Worm (Caenorhabditis elegans) whole organism, young adult: Measurements from ENCODE around the gene med-2.

Experiments used
- B0019.2 ChIP-seq: fragments of 200-800 bp; sonication (Bioruptor generic); conservative IDR thresholded peaks from 2 replicates; pipeline ENCODE4 v1.3.6; 2022; ENCODE audit warnings: missing genetic modification reagents, missing genetic modification characterization, missing compliant biosample characterization
- C17E4.6 ChIP-seq: fragments of 200-800 bp; sonication (Bioruptor generic); IDR thresholded peaks from 2 replicates; pipeline ENCODE4 v1.3.6; 2022; ENCODE audit warnings: missing genetic modification reagents, missing genetic modification characterization, missing compliant biosample characterization
- F37B4.10 ChIP-seq: fragments of 200-800 bp; sonication (Bioruptor generic); IDR thresholded peaks from 2 replicates; pipeline ENCODE4 v1.3.6; 2022; ENCODE audit warnings: missing genetic modification characterization, missing compliant biosample characterization
- F52B5.7 ChIP-seq: sonication (generic microtip); optimal IDR thresholded peaks from 2 replicates; lab custom pipeline; 2016; ENCODE audit warnings: mild to moderate bottlenecking, missing genetic modification characterization, missing compliant biosample characterization
- F57C9.4 ChIP-seq: sonication (generic microtip); optimal IDR thresholded peaks from 2 replicates; lab custom pipeline; 2017; ENCODE audit warnings: mild to moderate bottlenecking, missing genetic modification characterization, missing compliant biosample characterization
- K11D2.4 ChIP-seq: fragments of 200-800 bp; sonication (Bioruptor generic); IDR thresholded peaks from 2 replicates; pipeline ENCODE4 v1.3.6; 2022; ENCODE audit warnings: missing genetic modification reagents, missing genetic modification characterization, missing compliant biosample characterization
- T07F8.4 ChIP-seq: sonication (generic microtip); optimal IDR thresholded peaks from 2 replicates; lab custom pipeline; 2016; ENCODE audit warnings: mild to moderate bottlenecking, missing genetic modification characterization, moderate library complexity, missing compliant biosample characterization
- T26A5.8 ChIP-seq: sonication (generic microtip); optimal IDR thresholded peaks from 2 replicates; lab custom pipeline; 2016; ENCODE audit warnings: missing genetic modification characterization, missing compliant biosample characterization
- Y95B8A.8 ChIP-seq: fragments of 200-800 bp; sonication (Bioruptor generic); IDR thresholded peaks from 2 replicates; pipeline ENCODE4 v1.3.6; 2022; ENCODE audit warnings: missing genetic modification reagents, missing genetic modification characterization, missing compliant biosample characterization
- akir-1 ChIP-seq: fragments of 200-800 bp; sonication (Bioruptor generic); optimal IDR thresholded peaks from 2 replicates; lab custom pipeline; 2018; ENCODE audit warnings: mild to moderate bottlenecking, missing genetic modification characterization, moderate library complexity, missing compliant biosample characterization
- ama-1 ChIP-seq, 3 experiments: fragments of 150-350 bp in 1 of 3; sonication (generic microtip) in 2 of 3; optimal IDR thresholded peaks; 2 replicates each; lab custom pipeline; 2014 to 2018; ENCODE audit warnings: missing biosample characterization in 2 of 3, missing genetic modification characterization in 2 of 3, missing genetic modification reagents in 2 of 3
- bed-1 ChIP-seq: fragments of 200-800 bp; sonication (Bioruptor generic); IDR thresholded peaks from 2 replicates; pipeline ENCODE4 v1.3.6; 2022; ENCODE audit warnings: missing genetic modification reagents, missing genetic modification characterization, missing compliant biosample characterization
- ceh-58 ChIP-seq: fragments of 200-800 bp; sonication (Bioruptor generic); IDR thresholded peaks from 2 replicates; pipeline ENCODE4 v1.3.6; 2022; ENCODE audit warnings: missing genetic modification characterization, missing compliant biosample characterization
- ceh-91 ChIP-seq: fragments of 200-800 bp; sonication (Bioruptor generic); IDR thresholded peaks from 2 replicates; pipeline ENCODE4 v1.3.6; 2022; ENCODE audit warnings: missing genetic modification reagents, missing genetic modification characterization, missing compliant biosample characterization
- dpff-1 ChIP-seq: sonication (generic microtip); optimal IDR thresholded peaks from 2 replicates; lab custom pipeline; 2017; ENCODE audit warnings: mild to moderate bottlenecking, missing genetic modification characterization, missing compliant biosample characterization
- egl-18 ChIP-seq: fragments of 200-800 bp; sonication (Bioruptor generic); IDR thresholded peaks from 2 replicates; pipeline ENCODE4 v1.3.6; 2022; ENCODE audit warnings: missing genetic modification reagents, missing genetic modification characterization, missing compliant biosample characterization
- egrh-3 ChIP-seq: fragments of 200-800 bp; sonication (Bioruptor generic); IDR thresholded peaks from 2 replicates; pipeline ENCODE4 v1.3.6; 2022; ENCODE audit warnings: missing genetic modification reagents, missing genetic modification characterization, missing compliant biosample characterization
- ekl-4 ChIP-seq: fragments of 200-800 bp; sonication (Bioruptor generic); IDR thresholded peaks from 2 replicates; pipeline ENCODE4 v1.3.6; 2022; ENCODE audit warnings: missing genetic modification reagents, missing genetic modification characterization, missing compliant biosample characterization
- hmg-20 ChIP-seq: fragments of 200-800 bp; sonication (Bioruptor generic); IDR thresholded peaks from 2 replicates; pipeline ENCODE4 v1.3.6; 2022; ENCODE audit warnings: missing genetic modification reagents, missing genetic modification characterization, missing compliant biosample characterization
- lag-1 ChIP-seq: fragments of 200-800 bp; sonication (Bioruptor generic); IDR thresholded peaks from 2 replicates; pipeline ENCODE4 v1.3.6; 2022; ENCODE audit warnings: missing genetic modification reagents, missing genetic modification characterization, missing compliant biosample characterization
- let-526 ChIP-seq: fragments of 200-800 bp; sonication (Bioruptor generic); IDR thresholded peaks from 2 replicates; pipeline ENCODE4 v1.3.6; 2022; ENCODE audit warnings: missing genetic modification reagents, missing genetic modification characterization, missing compliant biosample characterization
- let-607 ChIP-seq, 2 experiments: fragments of 200-800 bp in 1 of 2; sonication (Bioruptor generic) in 1 of 2; sonication (generic microtip) in 1 of 2; optimal IDR thresholded peaks; 2 replicates each; lab custom pipeline; 2016 to 2018; ENCODE audit warnings: mild to moderate bottlenecking in 2 of 2, missing compliant biosample characterization in 2 of 2, missing genetic modification characterization in 2 of 2, moderate library complexity in 2 of 2, missing genotype in 1 of 2
- lin-40 ChIP-seq: sonication (generic microtip); optimal IDR thresholded peaks from 2 replicates; lab custom pipeline; 2016; ENCODE audit warnings: missing genetic modification characterization, mild to moderate bottlenecking, missing compliant biosample characterization, missing genotype, missing genetic modification reagents
- lin-54 ChIP-seq: fragments of 200-800 bp; sonication (Bioruptor generic); optimal IDR thresholded peaks from 2 replicates; lab custom pipeline; 2018; ENCODE audit warnings: mild to moderate bottlenecking, missing genetic modification characterization, missing compliant biosample characterization
- lir-1 ChIP-seq: fragments of 200-800 bp; sonication (Bioruptor generic); conservative IDR thresholded peaks from 2 replicates; pipeline ENCODE4 v1.3.6; 2022; ENCODE audit warnings: missing genetic modification reagents, missing genetic modification characterization, missing compliant biosample characterization
- lsl-1 ChIP-seq: fragments of 200-800 bp; sonication (Bioruptor generic); optimal IDR thresholded peaks from 2 replicates; lab custom pipeline; 2018; ENCODE audit warnings: mild to moderate bottlenecking, missing genetic modification characterization, moderate library complexity, missing compliant biosample characterization
- lsy-27 ChIP-seq: sonication (generic microtip); optimal IDR thresholded peaks from 2 replicates; lab custom pipeline; 2017; ENCODE audit warnings: missing genetic modification characterization, mild to moderate bottlenecking, missing compliant biosample characterization, antibody characterized with exemption, missing genotype, borderline replicate concordance; ENCODE audit not compliant: insufficient read depth
- mcd-1 ChIP-seq: fragments of 200-800 bp; sonication (Bioruptor generic); IDR thresholded peaks from 2 replicates; pipeline ENCODE4 v1.3.6; 2022; ENCODE audit warnings: missing genetic modification reagents, missing genetic modification characterization, missing compliant biosample characterization
- mxl-1 ChIP-seq: sonication (generic microtip); optimal IDR thresholded peaks from 2 replicates; lab custom pipeline; 2016; ENCODE audit warnings: missing genetic modification characterization, missing compliant biosample characterization
- nfya-1 ChIP-seq: sonication (generic microtip); optimal IDR thresholded peaks from 2 replicates; lab custom pipeline; 2017; ENCODE audit warnings: antibody characterized with exemption, missing compliant biosample characterization, missing genetic modification characterization, borderline replicate concordance; ENCODE audit not compliant: insufficient read depth
- nfyb-1 ChIP-seq: fragments of 200-800 bp; sonication (Bioruptor generic); IDR thresholded peaks from 2 replicates; pipeline ENCODE4 v1.3.6; 2022; ENCODE audit warnings: missing genetic modification reagents, missing genetic modification characterization, missing compliant biosample characterization
- nhr-27 ChIP-seq: fragments of 200-800 bp; sonication (Bioruptor generic); optimal IDR thresholded peaks from 2 replicates; lab custom pipeline; 2018; ENCODE audit warnings: mild to moderate bottlenecking, missing genetic modification characterization, moderate library complexity, missing compliant biosample characterization
- nhr-80 ChIP-seq: sonication (generic microtip); optimal IDR thresholded peaks from 2 replicates; lab custom pipeline; 2016; ENCODE audit warnings: missing genetic modification characterization, missing compliant biosample characterization
- nhr-90 ChIP-seq: sonication (generic microtip); optimal IDR thresholded peaks from 2 replicates; lab custom pipeline; 2016; ENCODE audit warnings: missing genotype, mild to moderate bottlenecking, missing genetic modification characterization, missing compliant biosample characterization
- rcor-1 ChIP-seq: fragments of 200-800 bp; sonication (Bioruptor generic); IDR thresholded peaks from 2 replicates; pipeline ENCODE4 v1.3.6; 2022; ENCODE audit warnings: missing genetic modification reagents, missing genetic modification characterization, missing compliant biosample characterization
- rec-8 ChIP-seq, 2 experiments: sonication (generic microtip); optimal IDR thresholded peaks; 2 replicates each; lab custom pipeline; 2016; ENCODE audit warnings: mild to moderate bottlenecking in 2 of 2, missing genetic modification characterization in 2 of 2, missing genetic modification reagents in 2 of 2, missing genotype in 2 of 2, missing biosample characterization in 1 of 2, missing compliant biosample characterization in 1 of 2, moderate library complexity in 1 of 2
- rpc-1 ChIP-seq, 2 experiments: fragments of 150-350 bp in 1 of 2; sonication (generic microtip) in 1 of 2; optimal IDR thresholded peaks; 2 replicates each; lab custom pipeline; 2014 to 2018; ENCODE audit warnings: missing biosample characterization in 1 of 2, missing genetic modification characterization in 1 of 2, missing genetic modification reagents in 1 of 2, missing genotype in 1 of 2
- snpc-1.1 ChIP-seq: sonication (generic microtip); optimal IDR thresholded peaks from 2 replicates; lab custom pipeline; 2017; ENCODE audit warnings: missing genetic modification characterization, mild to moderate bottlenecking, missing compliant biosample characterization, antibody characterized with exemption, moderate library complexity, missing genotype, missing genetic modification reagents; ENCODE audit not compliant: insufficient read depth
- snpc-4 ChIP-seq, 5 experiments: fragments of 150-350 bp in 1 of 5; sonication (generic microtip) in 4 of 5; optimal IDR thresholded peaks; 2 replicates each; lab custom pipeline; 2014 to 2018; ENCODE audit warnings: missing genetic modification characterization in 5 of 5, missing biosample characterization in 3 of 5, antibody characterized with exemption in 2 of 5, mild to moderate bottlenecking in 2 of 5, missing compliant biosample characterization in 2 of 5, missing genotype in 2 of 5, moderate library complexity in 2 of 5, missing genetic modification reagents in 1 of 5
- xnd-1 ChIP-seq: sonication (generic microtip); optimal IDR thresholded peaks from 2 replicates; lab custom pipeline; 2016; ENCODE audit warnings: missing genotype, missing genetic modification reagents, missing genetic modification characterization, missing compliant biosample characterization
- ztf-28 ChIP-seq: fragments of 200-800 bp; sonication (Bioruptor generic); IDR thresholded peaks from 2 replicates; pipeline ENCODE4 v1.3.6; 2022; ENCODE audit warnings: missing genetic modification reagents, missing genetic modification characterization, missing compliant biosample characterization
- ztf-3 ChIP-seq: fragments of 200-800 bp; sonication (Bioruptor generic); optimal IDR thresholded peaks from 2 replicates; lab custom pipeline; 2018; ENCODE audit warnings: mild to moderate bottlenecking, missing genetic modification characterization, missing compliant biosample characterization

Gene med-2

ce11 chrIII:6895166-6895565 is 10.9 kb downstream of the med-2 start (continued):
- TF ChIP-seq mxl-1 = no peak
- no peak for TF ChIP-seq T26A5.8 (tag; lab: Kevin White, UChicago)
- no peak for TF ChIP-seq nfya-1 (tag; lab: Kevin White, UChicago)
- no peak for TF ChIP-seq nhr-27 (tag; lab: Kevin White, UChicago)
- TF ChIP-seq akir-1 (GFP tag; lab: Kevin White, UChicago) = no peak
- TF ChIP-seq lag-1 (GFP tag; lab: Robert Waterston, UW) = no peak
- TF ChIP-seq hmg-20 (GFP tag; lab: Robert Waterston, UW) = no peak
- peak; percentile 43; the same call in 1 of the 2 replicates for TF ChIP-seq mcd-1 (GFP tag; lab: Robert Waterston, UW)
- no peak for TF ChIP-seq ceh-58 (GFP tag; lab: Robert Waterston, UW)
- TF ChIP-seq ceh-91 (GFP tag; lab: Robert Waterston, UW) = no peak
- TF ChIP-seq nhr-90 (tag; lab: Kevin White, UChicago) = no peak
- TF ChIP-seq T07F8.4 = no peak
- TF ChIP-seq dpff-1 (tag; lab: Kevin White, UChicago) = no peak
- TF ChIP-seq F37B4.10 (GFP tag; lab: Robert Waterston, UW) = no peak
- no peak for TF ChIP-seq egrh-3 (GFP tag; lab: Robert Waterston, UW)
- no peak for TF ChIP-seq bed-1
- no peak for TF ChIP-seq xnd-1 (tag; lab: Kevin White, UChicago)
- TF ChIP-seq ekl-4 (GFP tag; lab: Robert Waterston, UW) = no peak
- peak; percentile 94 for TF ChIP-seq nhr-80 (tag; lab: Kevin White, UChicago)
- no peak for TF ChIP-seq lsl-1 (GFP tag; lab: Kevin White, UChicago)
- no peak for TF ChIP-seq K11D2.4 (GFP tag; lab: Robert Waterston, UW)
- no peak for TF ChIP-seq let-607 (tag; optimal IDR thresholded peaks at IDR 0.05; lab: Kevin White, UChicago)
- no peak for TF ChIP-seq Y95B8A.8 (GFP tag; lab: Robert Waterston, UW)
- TF ChIP-seq C17E4.6 (GFP tag; lab: Robert Waterston, UW) = no peak
- no peak for TF ChIP-seq B0019.2 (GFP tag; lab: Robert Waterston, UW)
- TF ChIP-seq lir-1 = peak; percentile 25; the same call in 1 of the 2 replicates
- peak; percentile 47 for TF ChIP-seq lin-54 (GFP tag; lab: Kevin White, UChicago)
- TF ChIP-seq lsy-27 (tag; lab: Kevin White, UChicago) = no peak
- no peak for TF ChIP-seq rcor-1 (GFP tag; lab: Robert Waterston, UW)
- no peak for TF ChIP-seq snpc-1.1
- no peak for TF ChIP-seq rpc-1 (optimal IDR thresholded peaks at IDR 0.05; lab: Kevin White, UChicago)
- no peak for TF ChIP-seq rpc-1 (tag; optimal IDR thresholded peaks at IDR 0.05; lab: Kevin White, UChicago)
- no peak for TF ChIP-seq ztf-28 (GFP tag; lab: Robert Waterston, UW)
- no peak for TF ChIP-seq F57C9.4 (tag; lab: Kevin White, UChicago)
- TF ChIP-seq let-526 (GFP tag; lab: Robert Waterston, UW) = no peak
- no peak for TF ChIP-seq F52B5.7 (tag; lab: Kevin White, UChicago)
- TF ChIP-seq ama-1 (optimal IDR thresholded peaks at IDR 0.05; lab: Kevin White, UChicago) = no peak
- TF ChIP-seq ama-1 (GFP tag; optimal IDR thresholded peaks at IDR 0.05; lab: Kevin White, UChicago) = peak in 1 of 2 experiments; percentile 51
- no peak for TF ChIP-seq rec-8 (tag; optimal IDR thresholded peaks at IDR 0.05; lab: Kevin White, UChicago)
- TF ChIP-seq snpc-4 (GFP tag; optimal IDR thresholded peaks at IDR 0.05; lab: Kevin White, UChicago) = no peak
- peak in 1 of 4 experiments; percentile 39 for TF ChIP-seq snpc-4 (tag; optimal IDR thresholded peaks at IDR 0.05; lab: Kevin White, UChicago)
- TF ChIP-seq nfyb-1 = peak; percentile 45; the same call in 1 of the 2 replicates
- no peak for TF ChIP-seq ztf-3
- no peak for TF ChIP-seq egl-18 (GFP tag; lab: Robert Waterston, UW)
- peak; percentile 74 for TF ChIP-seq lin-40 (tag; lab: Kevin White, UChicago)
